Fruit fly (Drosophila melanogaster): ENCODE measurements around the gene CG44227.

Gene CG44227

dm6 chr3R:8670529-8671491 lies 14.2 kb downstream of the CG44227 start, which contains the start of gene p (continued):
- TF ChIP-seq Jarid2 (GFP tag; optimal IDR thresholded peaks at IDR 0.05), result no peak
- peak; percentile 61 for TF ChIP-seq BtbVII (GFP tag; optimal IDR thresholded peaks at IDR 0.05)
- no peak for TF ChIP-seq Gug (GFP tag; IDR thresholded peaks at IDR 0.05)
- no peak for TF ChIP-seq h (optimal IDR thresholded peaks at IDR 0.05)
- peak; percentile 87 for TF ChIP-seq exex (tag; optimal IDR thresholded peaks at IDR 0.05)
- TF ChIP-seq Sry-β (GFP tag; optimal IDR thresholded peaks at IDR 0.05), result peak; percentile 13
- peak; percentile 42; the same call in 1 of the 2 replicates for TF ChIP-seq CG6689 (GFP tag; IDR thresholded peaks at IDR 0.05)
- no peak for TF ChIP-seq Elba2 (GFP tag; optimal IDR thresholded peaks at IDR 0.05)
- TF ChIP-seq lola (GFP tag; optimal IDR thresholded peaks at IDR 0.05), result no peak
- peak; percentile 17 for TF ChIP-seq Oli (tag; optimal IDR thresholded peaks at IDR 0.05)
- no peak for TF ChIP-seq pita (GFP tag; optimal IDR thresholded peaks at IDR 0.05)
- peak; percentile 30; the same call in 1 of the 2 replicates for TF ChIP-seq MBD-R2 (GFP tag; IDR thresholded peaks at IDR 0.05)
- TF ChIP-seq HmgD (GFP tag; optimal IDR thresholded peaks at IDR 0.05), result no peak
- no peak for TF ChIP-seq CG2116 (GFP tag; optimal IDR thresholded peaks at IDR 0.05)
- no peak for TF ChIP-seq CG4854 (GFP tag; optimal IDR thresholded peaks at IDR 0.05)
- TF ChIP-seq CG17912 (GFP tag; optimal IDR thresholded peaks at IDR 0.05), result no peak
- TF ChIP-seq pho (GFP tag; optimal IDR thresholded peaks at IDR 0.05), result no peak
- no peak for TF ChIP-seq CG4328 (GFP tag; optimal IDR thresholded peaks at IDR 0.05)
- no peak for TF ChIP-seq ssp (GFP tag; IDR thresholded peaks at IDR 0.05)
- no peak for TF ChIP-seq CG6791 (GFP tag; IDR thresholded peaks at IDR 0.05; ENCODE audit: partially characterized antibody)
- TF ChIP-seq CG1024 (GFP tag; IDR thresholded peaks at IDR 0.05), result no peak
- TF ChIP-seq stc (GFP tag; IDR thresholded peaks at IDR 0.05), result 0 out of 2 replicates have a peak, but pooled peaks have one; percentile 21
- no peak for TF ChIP-seq Lhr (GFP tag; optimal IDR thresholded peaks at IDR 0.05)
- peak; percentile 18 for TF ChIP-seq CG10147 (GFP tag; optimal IDR thresholded peaks at IDR 0.05)
- TF ChIP-seq Sry-δ (GFP tag; optimal IDR thresholded peaks at IDR 0.05), result no peak
- TF ChIP-seq nom (GFP tag; optimal IDR thresholded peaks at IDR 0.05), result no peak
- peak; percentile 7 for TF ChIP-seq CG3407 (GFP tag; optimal IDR thresholded peaks at IDR 0.05)
- TF ChIP-seq sisA (GFP tag; IDR thresholded peaks at IDR 0.05), result no peak
- TF ChIP-seq crp (GFP tag; optimal IDR thresholded peaks at IDR 0.05), result no peak
- TF ChIP-seq mirr (GFP tag; optimal IDR thresholded peaks at IDR 0.05), result peak; percentile 34
- TF ChIP-seq CG15011 (GFP tag; optimal IDR thresholded peaks at IDR 0.05), result no peak
- no peak for TF ChIP-seq CG17361 (GFP tag; IDR thresholded peaks at IDR 0.05)
- TF ChIP-seq aop (GFP tag; IDR thresholded peaks at IDR 0.05), result no peak
- peak; percentile 60 for TF ChIP-seq Meics (GFP tag; optimal IDR thresholded peaks at IDR 0.05)
- TF ChIP-seq amos (GFP tag; IDR thresholded peaks at IDR 0.05; ENCODE audit: partially characterized antibody), result no peak
- no peak for TF ChIP-seq vfl (GFP tag; optimal IDR thresholded peaks at IDR 0.05)
- no peak for TF ChIP-seq jigr1 (GFP tag; IDR thresholded peaks at IDR 0.05)
- no peak for TF ChIP-seq CG8281 (tag; optimal IDR thresholded peaks at IDR 0.05)
- TF ChIP-seq CG13296 (GFP tag; optimal IDR thresholded peaks at IDR 0.05), result no peak
- TF ChIP-seq lmd (GFP tag; IDR thresholded peaks at IDR 0.05), result peak; percentile 17; the same call in 1 of the 2 replicates
- peak; percentile 40; the same call in 1 of the 2 replicates for TF ChIP-seq CG14014 (GFP tag; IDR thresholded peaks at IDR 0.05)
- TF ChIP-seq Nf-YC (tag; optimal IDR thresholded peaks at IDR 0.05), result no peak
- TF ChIP-seq tap (tag; optimal IDR thresholded peaks at IDR 0.05), result peak; percentile 4
- TF ChIP-seq CG6765 (GFP tag; optimal IDR thresholded peaks at IDR 0.05), result peak; percentile 32
- TF ChIP-seq CG30403 (GFP tag; optimal IDR thresholded peaks at IDR 0.05), result peak; percentile 43
- peak; percentile 22 for TF ChIP-seq bab2 (GFP tag; optimal IDR thresholded peaks at IDR 0.05)
- TF ChIP-seq CG13424 (tag; optimal IDR thresholded peaks at IDR 0.05), result peak; percentile 31
- TF ChIP-seq Oaz (GFP tag; IDR thresholded peaks at IDR 0.05), result no peak
